Worm (Caenorhabditis elegans) whole organism, L4 larva: Measurements from ENCODE around the gene T07F12.4.

Experiments
- F44E2.7 ChIP-seq: fragments of 200-800 bp; sonication (Bioruptor generic); IDR thresholded peaks from 2 replicates; pipeline ENCODE4 v2.1.2; 2022; ENCODE audit warnings: missing genetic modification characterization, missing compliant biosample characterization
- ZK337.2 ChIP-seq: fragments of 200-800 bp; sonication (Bioruptor generic); IDR thresholded peaks from 2 replicates; pipeline ENCODE4 v1.3.6; 2022; ENCODE audit warnings: missing genetic modification reagents, missing genetic modification characterization, missing compliant biosample characterization
- aha-1 ChIP-seq: fragments of 150-350 bp; peaks from one replicate; lab custom pipeline; 2014; ENCODE audit warnings: missing biosample characterization, missing genetic modification characterization
- arid-1 ChIP-seq: fragments of 200-800 bp; sonication (Bioruptor generic); conservative IDR thresholded peaks from 2 replicates; pipeline ENCODE4 v1.3.6; 2022; ENCODE audit warnings: missing genetic modification reagents, missing genetic modification characterization, missing compliant biosample characterization
- ceh-44 ChIP-seq: fragments of 200-800 bp; sonication (Bioruptor generic); IDR thresholded peaks from 2 replicates; pipeline ENCODE4 v1.3.6; 2022; ENCODE audit warnings: missing genetic modification reagents, missing genetic modification characterization, missing compliant biosample characterization
- cey-2 ChIP-seq: sonication (generic microtip); optimal IDR thresholded peaks from 3 replicates; lab custom pipeline; 2017; ENCODE audit warnings: missing genetic modification characterization, mild to moderate bottlenecking, missing compliant biosample characterization, antibody characterized with exemption, borderline replicate concordance; ENCODE audit not compliant: insufficient read depth
- daf-16 ChIP-seq, 3 experiments: sonication (generic microtip); optimal IDR thresholded peaks; 2 replicates each; lab custom pipeline; 2016 to 2017; ENCODE audit warnings: missing genetic modification characterization in 3 of 3, missing genetic modification reagents in 3 of 3, mild to moderate bottlenecking in 2 of 3, missing compliant biosample characterization in 2 of 3, missing biosample characterization in 1 of 3, moderate library complexity in 1 of 3
- daf-19 ChIP-seq: fragments of 200-800 bp; sonication (Bioruptor generic); conservative IDR thresholded peaks from 2 replicates; pipeline ENCODE4 v1.3.6; 2022; ENCODE audit warnings: missing genetic modification characterization, missing compliant biosample characterization
- dmd-6 ChIP-seq: fragments of 200-800 bp; sonication (Bioruptor generic); IDR thresholded peaks from 2 replicates; pipeline ENCODE4 v1.3.6; 2022; ENCODE audit warnings: missing genetic modification reagents, missing genetic modification characterization, missing compliant biosample characterization
- dmd-9 ChIP-seq: fragments of 200-800 bp; sonication (Bioruptor generic); IDR thresholded peaks from 2 replicates; pipeline ENCODE4 v1.3.6; 2022; ENCODE audit warnings: missing genetic modification reagents, missing genetic modification characterization, missing compliant biosample characterization
- dve-1 ChIP-seq: sonication (generic microtip); optimal IDR thresholded peaks from 2 replicates; lab custom pipeline; 2017; ENCODE audit warnings: antibody characterized with exemption, mild to moderate bottlenecking, missing genetic modification characterization, missing compliant biosample characterization; ENCODE audit not compliant: insufficient read depth
- egl-43 ChIP-seq: fragments of 200-800 bp; sonication (Bioruptor generic); IDR thresholded peaks from 2 replicates; pipeline ENCODE4 v1.3.6; 2022; ENCODE audit warnings: missing genetic modification reagents, missing genetic modification characterization, missing compliant biosample characterization
- hlh-11 ChIP-seq: fragments of 200-800 bp; sonication (Bioruptor generic); optimal IDR thresholded peaks from 2 replicates; lab custom pipeline; 2018; ENCODE audit warnings: mild to moderate bottlenecking, missing genetic modification characterization, missing compliant biosample characterization
- hlh-30 ChIP-seq: sonication (generic microtip); optimal IDR thresholded peaks from 2 replicates; lab custom pipeline; 2017; ENCODE audit warnings: antibody characterized with exemption, mild to moderate bottlenecking, missing genetic modification characterization, missing compliant biosample characterization; ENCODE audit not compliant: insufficient read depth
- hmg-1.1 ChIP-seq: fragments of 200-800 bp; sonication (Bioruptor generic); IDR thresholded peaks from 2 replicates; pipeline ENCODE4 v1.3.6; 2022; ENCODE audit warnings: missing genetic modification reagents, missing genetic modification characterization, missing compliant biosample characterization
- jun-1 ChIP-seq: fragments of 150-350 bp; optimal IDR thresholded peaks from 2 replicates; lab custom pipeline; 2014; ENCODE audit warnings: missing biosample characterization, missing genetic modification reagents, missing genetic modification characterization
- lin-1 ChIP-seq: fragments of 200-800 bp; sonication (Bioruptor generic); IDR thresholded peaks from 2 replicates; pipeline ENCODE4 v1.3.6; 2022; ENCODE audit warnings: missing genetic modification reagents, missing genetic modification characterization, missing compliant biosample characterization
- lsy-2 ChIP-seq, 2 experiments: fragments of 150-350 bp in 1 of 2; sonication (generic microtip) in 1 of 2; optimal IDR thresholded peaks; 2 replicates each; lab custom pipeline; 2014 to 2017; ENCODE audit warnings: missing biosample characterization in 2 of 2, missing genetic modification characterization in 2 of 2
- mdl-1 ChIP-seq, 2 experiments: fragments of 150-350 bp in 1 of 2; sonication (generic microtip) in 1 of 2; optimal IDR thresholded peaks; 2 replicates each; lab custom pipeline; 2014 to 2017; ENCODE audit warnings: missing biosample characterization in 2 of 2, missing genetic modification characterization in 2 of 2
- mdt-29 ChIP-seq: fragments of 200-800 bp; sonication (Bioruptor generic); IDR thresholded peaks from 2 replicates; pipeline ENCODE4 v1.3.6; 2022; ENCODE audit warnings: missing genetic modification reagents, missing genetic modification characterization, missing compliant biosample characterization
- mep-1 ChIP-seq: fragments of 150-350 bp; sonication (generic microtip); optimal IDR thresholded peaks from 3 replicates; lab custom pipeline; 2014; ENCODE audit warnings: missing biosample characterization, missing genetic modification characterization
- mes-2 ChIP-seq: sonication (generic microtip); optimal IDR thresholded peaks from 2 replicates; lab custom pipeline; 2016; ENCODE audit warnings: missing genotype, mild to moderate bottlenecking, missing genetic modification characterization, missing compliant biosample characterization; ENCODE audit not compliant: poor library complexity, severe bottlenecking
- mxl-2 ChIP-seq: fragments of 200-800 bp; sonication (Bioruptor generic); conservative IDR thresholded peaks from 2 replicates; pipeline ENCODE4 v1.3.6; 2022; ENCODE audit warnings: missing genetic modification reagents, missing genetic modification characterization, missing compliant biosample characterization
- mxl-3 ChIP-seq: fragments of 200-800 bp; sonication (Bioruptor generic); optimal IDR thresholded peaks from 2 replicates; lab custom pipeline; 2018; ENCODE audit warnings: mild to moderate bottlenecking, missing genetic modification characterization, missing compliant biosample characterization
- nhr-102 ChIP-seq: sonication (generic microtip); optimal IDR thresholded peaks from 2 replicates; lab custom pipeline; 2016; ENCODE audit warnings: mild to moderate bottlenecking, missing genetic modification characterization, moderate library complexity, missing compliant biosample characterization
- nhr-111 ChIP-seq: fragments of 200-800 bp; sonication (Bioruptor generic); optimal IDR thresholded peaks from 2 replicates; lab custom pipeline; 2018; ENCODE audit warnings: mild to moderate bottlenecking, missing genetic modification characterization, missing compliant biosample characterization
- nhr-28 ChIP-seq: fragments of 150-350 bp; optimal IDR thresholded peaks from 2 replicates; lab custom pipeline; 2014; ENCODE audit warnings: missing biosample characterization, missing genetic modification characterization
- sdz-12 ChIP-seq: fragments of 200-800 bp; sonication (Bioruptor generic); optimal IDR thresholded peaks from 2 replicates; lab custom pipeline; 2018; ENCODE audit warnings: mild to moderate bottlenecking, missing genetic modification characterization, missing compliant biosample characterization
- spr-1 ChIP-seq: sonication (generic microtip); optimal IDR thresholded peaks from 2 replicates; lab custom pipeline; 2016; ENCODE audit warnings: mild to moderate bottlenecking, missing genetic modification characterization, missing compliant biosample characterization
- unc-62 ChIP-seq, 3 experiments: fragments of 150-350 bp in 1 of 3; sonication (generic microtip); optimal IDR thresholded peaks in 2 of 3; peaks in 1 of 3; 1 replicate in 1 of 3; 2 replicates in 2 of 3; lab custom pipeline; 2014 to 2017; ENCODE audit warnings: missing biosample characterization in 3 of 3, missing genetic modification characterization in 3 of 3, missing genetic modification reagents in 3 of 3, missing genotype in 1 of 3
- zag-1 ChIP-seq: fragments of 150-350 bp; optimal IDR thresholded peaks from 2 replicates; lab custom pipeline; 2014; ENCODE audit warnings: missing biosample characterization, missing genetic modification characterization
- zip-2 ChIP-seq: fragments of 150-350 bp; optimal IDR thresholded peaks from 2 replicates; lab custom pipeline; 2014; ENCODE audit warnings: missing biosample characterization, missing genetic modification characterization

The T07F12.4 gene

DNA sequence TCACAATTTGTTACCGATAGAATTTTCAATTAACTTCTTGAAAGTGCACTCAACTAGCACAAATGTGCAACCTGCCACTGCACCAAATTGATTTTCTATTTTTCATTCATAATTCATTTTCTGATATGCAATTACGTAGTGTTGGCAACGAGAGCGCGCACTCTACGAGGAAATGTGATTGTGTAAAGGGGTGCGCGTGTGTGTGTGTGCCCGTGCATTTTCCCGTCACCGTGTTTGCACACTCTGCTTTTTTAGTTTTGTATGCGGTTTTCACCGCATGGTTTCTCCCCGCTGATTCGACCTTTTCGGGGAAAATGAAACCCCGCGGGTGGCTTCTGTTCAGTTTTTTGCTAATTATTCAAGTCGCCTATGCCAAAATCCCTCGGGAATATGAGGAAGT, 10.5 kb downstream of the T07F12.4 start, which contains the start of gene T07F12.2:
TSS of gene T07F12.2 (plus strand) at position 87 of the 400 bp plus-strand sequence.
- TF ChIP-seq hmg-1.1 (GFP tag; lab: Robert Waterston, UW) (peak; percentile 69), dmd-6 (GFP tag; lab: Robert Waterston, UW) (0 out of 2 replicates have a peak, but pooled peaks have one; percentile 25), egl-43 (GFP tag; lab: Robert Waterston, UW) (peak; percentile 59; the same call in 1 of the 2 replicates), nhr-102 (tag; lab: Kevin White, UChicago) (no peak), dve-1 (peak; percentile 33), F44E2.7 (GFP tag; lab: Robert Waterston, UW) (no peak), sdz-12 (GFP tag; lab: Kevin White, UChicago) (no peak), mxl-3 (GFP tag; lab: Kevin White, UChicago) (peak; percentile 49), mes-2 (tag; lab: Kevin White, UChicago) (peak; percentile 61), nhr-28 (tag; lab: Kevin White, UChicago) (peak; percentile 38), mdt-29 (no peak), mxl-2 (GFP tag; lab: Robert Waterston, UW) (no peak), arid-1 (no peak), hlh-30 (tag; lab: Kevin White, UChicago) (peak; percentile 51), hlh-11 (tag; lab: Kevin White, UChicago) (peak; percentile 47), lsy-2 (tag; optimal IDR thresholded peaks at IDR 0.05; lab: Kevin White, UChicago) (peak in 1 of 2 experiments; percentile 10), jun-1 (tag; lab: Kevin White, UChicago) (no peak), ceh-44 (GFP tag; lab: Robert Waterston, UW) (no peak), lin-1 (0 out of 2 replicates have a peak, but pooled peaks have one; percentile 13), daf-16 (GFP tag; optimal IDR thresholded peaks at IDR 0.05; lab: Kevin White, UChicago) (no peak), daf-16 (tag; optimal IDR thresholded peaks at IDR 0.05; lab: Kevin White, UChicago) (no peak), dmd-9 (GFP tag; lab: Robert Waterston, UW) (no peak), spr-1 (tag; lab: Kevin White, UChicago) (peak; percentile 2), cey-2 (tag; lab: Kevin White, UChicago) (no peak), mdl-1 (tag; optimal IDR thresholded peaks at IDR 0.05; lab: Kevin White, UChicago) (peak in 1 of 2 experiments; percentile 10), mep-1 (tag; lab: Kevin White, UChicago) (peak; percentile 22)

DNA sequence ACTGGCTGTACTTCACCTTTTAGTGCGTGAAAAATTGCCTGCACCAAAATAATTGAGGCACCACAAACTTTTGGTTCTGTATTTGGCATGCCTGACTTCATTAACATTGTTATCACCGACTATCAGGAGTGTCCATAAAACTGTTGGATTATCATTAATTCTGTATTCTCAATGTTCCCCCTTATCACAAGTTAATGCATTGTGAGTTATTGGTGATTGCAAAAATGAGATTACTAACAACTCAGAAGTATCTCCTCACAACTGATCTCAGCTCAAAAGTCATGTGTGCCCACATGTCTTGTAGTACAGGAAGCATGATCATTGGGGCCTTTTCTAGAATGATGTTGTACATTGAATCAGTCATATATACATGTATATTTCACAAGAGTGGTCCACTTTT, 15.0 kb downstream of the T07F12.4 start, which contains the start of gene arrd-23:
TSS of gene arrd-23 (plus strand) at position 301 of the 400 bp plus-strand sequence.
- TF ChIP-seq zip-2: no peak
- TF ChIP-seq unc-62 (GFP tag; optimal IDR thresholded peaks at IDR 0.05 in 1 of 2; lab: Kevin White, UChicago): no peak
- no peak for TF ChIP-seq unc-62 (tag; optimal IDR thresholded peaks at IDR 0.05; lab: Kevin White, UChicago)
- TF ChIP-seq aha-1: peak; percentile 12
- no peak for TF ChIP-seq cey-2 (tag; lab: Kevin White, UChicago)

DNA sequence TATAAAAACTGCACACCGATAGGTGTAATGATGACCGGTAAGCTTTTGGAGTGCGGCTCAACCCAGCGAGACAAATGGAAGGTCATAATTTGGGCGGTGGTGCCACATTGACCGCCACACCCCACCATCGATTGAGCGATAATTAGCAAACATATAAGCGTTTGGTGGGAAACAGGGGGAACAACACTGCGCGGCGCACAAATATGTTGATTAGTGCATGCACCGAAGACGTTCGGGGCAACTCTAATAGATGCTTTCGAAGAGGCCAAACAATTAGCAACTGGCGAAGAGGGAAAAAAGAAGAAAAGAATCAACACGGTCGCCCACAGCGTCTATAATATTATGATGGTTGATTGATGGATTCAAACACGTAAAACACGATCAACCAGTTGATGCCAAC, 19.3 kb downstream of the T07F12.4 start:
- TF ChIP-seq daf-19 (GFP tag; lab: Robert Waterston, UW) (peak; percentile 50; the same call in 1 of the 2 replicates), aha-1 (peak; percentile 53), egl-43 (GFP tag; lab: Robert Waterston, UW) (0 out of 2 replicates have a peak, but pooled peaks have one; percentile 35), F44E2.7 (GFP tag; lab: Robert Waterston, UW) (no peak)

DNA sequence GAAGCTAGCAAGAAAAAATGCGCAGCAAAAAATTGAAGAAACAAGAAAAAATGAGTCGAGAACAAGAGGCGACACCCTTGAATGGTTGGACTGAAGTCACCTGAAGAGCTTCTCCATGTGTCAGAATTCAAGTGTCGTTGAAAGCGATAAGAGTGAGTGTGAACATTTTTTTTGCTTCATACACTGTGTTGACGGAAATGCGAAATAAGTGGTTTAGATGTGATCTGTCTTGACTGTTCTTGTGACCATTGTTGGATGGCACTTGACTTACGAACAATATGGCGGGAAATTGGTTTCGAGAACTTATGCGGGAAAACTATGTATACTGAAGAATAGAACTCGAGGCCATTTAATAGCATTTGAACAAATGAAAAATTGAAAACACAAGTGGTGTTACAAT, 20.6 kb downstream of the T07F12.4 start:
- no peak for TF ChIP-seq arid-1
- TF ChIP-seq hlh-30 (tag; lab: Kevin White, UChicago): peak; percentile 46
- TF ChIP-seq unc-62 (GFP tag; optimal IDR thresholded peaks at IDR 0.05 in 1 of 2; lab: Kevin White, UChicago): peak in 1 of 2 experiments; percentile 81
- no peak for TF ChIP-seq unc-62 (tag; optimal IDR thresholded peaks at IDR 0.05; lab: Kevin White, UChicago)
- TF ChIP-seq daf-16 (GFP tag; optimal IDR thresholded peaks at IDR 0.05; lab: Kevin White, UChicago): no peak
- no peak for TF ChIP-seq daf-16 (tag; optimal IDR thresholded peaks at IDR 0.05; lab: Kevin White, UChicago)
- TF ChIP-seq ZK337.2 (GFP tag; lab: Robert Waterston, UW): no peak
- no peak for TF ChIP-seq nhr-111
- no peak for TF ChIP-seq zag-1
